Fruit fly (Drosophila melanogaster) whole organism: ENCODE measurements around the gene nebu.

Experiments used
- CG8478 ChIP-seq: fragments of >200 bp; optimal IDR thresholded peaks from 2 replicates; lab custom pipeline; 2018; ENCODE audit warnings: inconsistent platforms
- EcR ChIP-seq, 2 experiments: fragments of >200 bp; optimal IDR thresholded peaks; 2 replicates each; lab custom pipeline; 2017; ENCODE audit warnings: missing biosample characterization in 2 of 2, missing genetic modification characterization in 2 of 2, missing genetic modification reagents in 2 of 2
- psq ChIP-seq: fragments of >200 bp; optimal IDR thresholded peaks from 2 replicates; lab custom pipeline; 2017

- no peak for TF ChIP-seq CG8478 (lab: Kevin White, UChicago)
- TF ChIP-seq psq (lab: Kevin White, UChicago): no peak
- TF ChIP-seq EcR (GFP tag; optimal IDR thresholded peaks at IDR 0.05; lab: Kevin White, UChicago): no peak
Measured at dm6 chr3L:12834526-12835213, 8.2 kb downstream of the nebu start.
